Fruit fly (Drosophila melanogaster): ENCODE results near the gene lmgB.

The lmgB gene

DNA sequence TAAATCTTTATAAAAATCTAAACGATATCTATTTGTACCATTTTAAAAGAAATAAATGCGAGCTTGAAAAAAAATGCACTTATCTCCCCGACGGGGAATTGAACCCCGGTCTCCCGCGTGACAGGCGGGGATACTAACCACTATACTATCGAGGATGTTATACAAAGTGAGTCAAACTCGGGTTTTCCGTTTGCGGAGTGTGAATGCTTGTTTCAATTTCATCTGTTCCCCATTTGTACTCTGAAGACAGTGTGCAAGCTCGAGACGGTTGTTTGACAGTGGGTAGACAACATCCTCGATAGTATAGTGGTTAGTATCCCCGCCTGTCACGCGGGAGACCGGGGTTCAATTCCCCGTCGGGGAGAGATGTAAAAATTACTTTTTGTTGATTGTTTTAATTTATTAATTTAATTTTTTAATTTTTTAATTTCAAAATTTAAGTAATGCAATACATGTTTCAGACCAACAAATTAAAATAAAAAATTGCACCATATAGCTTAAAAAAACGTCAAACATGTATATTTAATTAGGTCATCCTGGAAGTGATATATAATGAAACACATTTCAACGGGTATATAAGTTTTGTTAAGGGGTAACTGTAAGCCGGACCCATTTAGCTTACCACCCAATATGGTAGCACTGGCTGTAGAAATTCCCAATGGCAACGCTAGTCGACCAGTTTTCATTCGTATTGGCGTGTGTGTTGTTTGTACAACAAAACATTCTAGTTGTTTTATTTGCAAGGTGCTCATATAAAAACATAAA lies 13.2 kb upstream of the lmgB start, which contains the start of gene Sema1a:
TSS of gene Sema1a (plus strand) at position 679 of the 765 bp plus-strand sequence.
- TF ChIP-seq noc (tag; optimal IDR thresholded peaks at IDR 0.05) = peak; percentile 13

DNA sequence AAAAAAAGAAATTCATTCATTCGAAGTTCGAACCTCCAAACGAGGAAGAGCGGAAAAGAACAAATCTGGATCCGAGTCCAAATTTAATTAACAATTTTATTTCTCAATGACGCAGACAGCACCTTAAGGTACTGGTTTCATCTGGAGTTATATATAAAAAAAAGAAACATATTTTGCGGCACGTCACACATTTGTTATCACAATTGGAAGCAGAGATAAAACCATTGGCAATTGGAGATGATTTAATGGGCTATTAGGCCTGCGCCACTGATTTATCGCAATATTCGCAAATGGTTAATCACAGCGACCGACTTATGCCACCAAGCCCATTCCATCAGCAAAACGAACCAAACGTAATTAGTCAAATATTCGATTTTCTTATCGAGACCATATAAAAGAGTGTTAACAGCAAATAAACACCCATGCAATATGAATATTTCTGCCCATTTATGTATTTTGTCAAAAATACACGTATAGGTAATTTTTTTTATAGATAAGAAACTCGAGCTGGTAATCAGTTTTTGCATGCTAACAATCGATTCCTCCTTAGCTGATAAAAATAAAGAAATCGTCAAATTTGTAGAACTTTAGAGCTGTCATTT lies 10.1 kb upstream of the lmgB start:
- peak; percentile 13 for TF ChIP-seq noc (tag; optimal IDR thresholded peaks at IDR 0.05)

DNA sequence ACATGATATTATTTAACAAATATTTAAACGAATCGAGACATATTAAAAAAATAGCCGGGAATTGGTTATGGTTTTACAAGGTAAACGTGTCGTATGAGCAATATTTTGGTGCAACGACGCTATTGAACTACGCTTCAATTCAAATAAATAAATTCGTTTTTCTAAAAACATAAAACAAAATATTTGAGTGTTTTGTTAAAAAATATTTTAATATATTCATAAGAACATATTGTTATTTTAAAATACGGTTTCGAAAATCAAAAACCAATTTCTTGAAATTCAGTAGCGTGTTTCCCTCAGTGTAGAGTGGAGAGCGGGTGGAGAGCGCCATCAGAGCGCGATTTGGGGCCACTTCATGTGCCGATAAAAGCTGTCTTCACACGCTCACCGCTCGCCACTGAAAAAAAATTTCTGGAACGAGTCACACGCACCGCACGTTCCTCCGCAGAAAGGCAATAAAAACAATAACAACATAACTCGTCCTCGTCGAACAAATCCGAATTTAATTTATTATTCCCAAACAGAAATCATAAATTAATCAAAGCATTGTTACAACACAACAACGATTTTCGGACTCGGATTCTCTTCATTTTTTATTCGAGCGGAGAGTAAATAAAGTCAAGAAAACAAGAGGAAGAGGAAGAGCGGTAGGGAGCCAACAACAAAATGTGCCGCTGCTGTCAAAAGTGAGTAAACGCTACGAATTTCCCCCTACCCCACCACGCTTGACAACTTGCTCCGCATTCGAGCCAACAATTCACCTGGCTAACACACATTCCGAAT lies 7.2 kb upstream of the lmgB start:
- peak; percentile 90 for TF ChIP-seq noc (tag; optimal IDR thresholded peaks at IDR 0.05)

DNA sequence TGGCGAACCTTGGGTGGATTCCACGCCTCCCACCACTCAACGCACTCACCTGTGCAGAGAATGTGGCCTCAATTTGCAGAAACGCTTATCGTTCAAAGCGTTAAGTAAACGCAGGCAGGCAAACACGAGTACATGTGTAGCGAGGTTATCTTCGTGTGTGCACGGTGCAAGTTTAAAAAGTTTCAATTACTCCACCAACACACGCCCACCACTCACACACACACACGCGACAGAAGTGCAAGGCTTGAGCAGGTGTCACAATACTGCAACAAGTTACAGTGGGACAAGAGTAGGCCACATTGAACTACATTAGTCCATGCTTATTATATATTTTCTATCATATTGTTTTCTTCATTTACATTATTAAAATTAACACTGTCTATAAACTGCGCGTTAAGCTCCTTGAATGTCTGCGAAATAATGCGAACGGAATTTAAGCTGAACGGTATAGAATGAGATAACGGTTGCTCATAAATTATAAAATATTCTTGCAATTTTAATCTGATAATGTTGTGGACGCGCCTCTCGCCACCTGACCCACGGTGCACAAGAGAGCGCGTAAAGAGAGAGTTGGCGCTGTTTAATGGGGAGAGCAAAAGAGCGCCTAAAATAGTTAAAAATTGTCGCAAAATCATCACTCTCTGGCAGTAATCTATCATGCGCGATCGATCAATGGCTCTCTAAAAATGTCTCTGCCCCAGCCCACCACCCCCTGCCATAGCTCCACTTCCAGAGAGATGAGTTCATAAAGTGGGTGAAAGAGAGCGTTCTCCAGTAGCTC lies 6.3 kb upstream of the lmgB start:
- peak; percentile 94 for TF ChIP-seq noc (tag; optimal IDR thresholded peaks at IDR 0.05)

DNA sequence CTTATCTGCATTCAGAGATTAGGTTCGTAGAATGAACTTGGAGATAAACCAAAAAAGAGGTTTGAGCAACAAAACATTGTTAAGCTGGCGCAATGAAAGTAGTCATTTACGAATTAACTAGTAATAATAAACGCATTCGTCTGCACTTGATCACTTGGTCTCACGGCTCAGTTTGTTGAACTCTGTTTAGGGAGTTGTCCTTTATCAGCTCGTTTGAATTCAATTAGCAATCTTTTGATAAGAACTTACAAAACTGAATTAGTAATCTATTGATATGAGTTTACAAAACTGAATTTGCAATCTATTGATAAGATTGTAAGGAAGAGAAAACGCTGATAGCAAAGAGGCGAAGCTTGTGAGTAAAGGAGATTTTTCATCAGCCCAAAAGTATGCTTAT lies 5.7 kb upstream of the lmgB start:
- TF ChIP-seq noc (tag; optimal IDR thresholded peaks at IDR 0.05) = no peak

DNA sequence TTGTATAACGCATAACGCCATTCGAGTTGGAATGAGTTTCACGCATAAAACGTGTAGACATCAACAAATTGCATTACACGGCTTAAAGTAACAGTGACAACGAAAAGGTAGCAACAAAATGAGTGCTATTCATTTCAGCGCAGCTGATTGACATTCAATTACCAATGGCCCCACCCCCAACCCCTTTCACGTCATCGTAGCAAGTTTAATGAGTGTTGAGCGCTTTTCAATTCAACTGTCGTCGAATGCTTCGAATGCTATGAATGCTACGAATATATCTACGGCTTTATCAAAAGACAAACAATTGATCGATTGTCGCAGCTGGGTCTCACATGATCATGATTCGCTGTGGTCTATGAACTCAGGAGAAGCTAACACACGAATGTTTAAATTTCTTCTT lies 5.2 kb upstream of the lmgB start:
- TF ChIP-seq noc (tag; optimal IDR thresholded peaks at IDR 0.05) = no peak

DNA sequence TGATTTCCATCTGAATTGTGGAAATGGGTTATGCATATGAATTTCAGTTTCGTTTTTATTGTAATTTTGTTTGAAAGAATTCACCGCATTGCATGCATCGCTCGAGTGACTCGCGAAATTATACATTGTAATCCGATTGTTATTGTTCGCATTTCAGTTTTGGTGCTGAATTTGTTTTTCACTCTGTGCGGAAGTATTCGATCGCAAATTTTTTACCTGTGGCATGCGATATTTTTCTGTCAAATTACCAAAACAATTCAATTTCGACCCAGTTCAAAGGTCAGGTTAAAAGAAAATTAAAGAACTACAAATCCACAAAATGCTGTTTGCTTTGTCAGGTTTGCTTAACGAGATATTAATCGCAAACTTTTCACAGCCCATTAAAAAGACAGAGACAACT lies 4.4 kb upstream of the lmgB start:
- TF ChIP-seq noc (tag; optimal IDR thresholded peaks at IDR 0.05) = no peak

DNA sequence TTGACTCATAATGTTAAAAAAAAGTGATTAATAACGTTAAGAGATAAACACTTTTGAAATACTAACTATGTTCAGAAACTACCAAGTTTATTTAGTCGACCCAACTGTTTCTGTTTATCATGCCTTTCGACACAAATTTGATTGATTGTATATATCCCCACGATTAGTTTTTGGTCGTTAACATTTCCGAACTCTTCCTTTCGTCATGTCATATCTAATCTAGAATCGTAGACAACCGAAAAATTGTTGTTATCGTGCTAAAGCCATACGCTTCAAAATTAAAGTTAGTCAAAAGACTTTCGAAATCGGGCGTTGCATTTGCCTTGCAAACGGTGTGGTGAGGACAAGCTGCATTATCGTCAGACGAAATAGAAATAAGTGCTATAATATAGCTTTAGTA lies 1.8 kb upstream of the lmgB start:
- TF ChIP-seq noc (tag; optimal IDR thresholded peaks at IDR 0.05) = no peak

DNA sequence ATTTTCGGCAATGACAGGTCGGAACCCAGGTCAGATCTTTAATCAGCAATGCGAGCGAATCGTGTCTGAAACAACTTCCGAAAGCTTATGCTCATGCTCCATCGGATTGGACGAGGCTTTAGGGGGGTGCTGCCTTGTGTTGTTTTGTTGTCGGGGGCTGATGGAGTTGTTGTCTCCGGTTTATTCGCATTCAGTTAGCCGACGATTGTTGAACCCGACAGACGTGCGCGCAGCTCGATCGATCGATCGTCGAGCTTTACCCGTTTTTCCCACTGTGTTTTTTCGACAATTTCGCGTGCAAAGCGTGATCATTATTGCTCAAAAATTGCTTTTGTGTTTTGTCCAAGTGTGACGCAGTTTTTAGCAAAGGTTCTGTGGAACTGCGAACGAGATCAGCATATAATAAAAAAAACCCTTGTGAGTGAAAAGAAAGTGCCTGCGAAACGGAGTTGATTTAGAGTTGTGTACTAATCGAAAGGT lies 573 bp upstream of the lmgB start, which contains the start of gene CG17834:
TSS of gene CG17834 (plus strand) at position 191 of the 480 bp plus-strand sequence.
- TF ChIP-seq noc (tag; optimal IDR thresholded peaks at IDR 0.05) = peak; percentile 41

DNA sequence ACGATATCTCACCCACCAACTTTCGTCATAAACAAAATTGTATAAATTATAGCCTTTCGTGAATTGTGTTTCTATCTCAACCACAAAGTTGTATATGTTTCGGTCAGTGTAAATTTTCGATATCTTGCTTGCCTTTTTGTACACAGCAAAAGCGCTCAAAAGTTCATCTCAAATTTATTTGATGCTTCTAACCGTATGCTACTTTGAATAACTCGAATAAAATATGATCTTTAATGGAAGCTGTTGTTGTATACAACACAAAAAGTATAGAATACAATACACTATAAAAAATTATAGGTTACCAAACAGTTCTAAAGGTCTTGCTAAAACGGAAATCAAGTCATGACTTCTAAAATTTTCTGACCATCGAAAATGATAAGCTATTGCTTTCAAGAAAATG lies 3.4 kb downstream of the lmgB start:
- no peak for TF ChIP-seq noc (tag; optimal IDR thresholded peaks at IDR 0.05)

DNA sequence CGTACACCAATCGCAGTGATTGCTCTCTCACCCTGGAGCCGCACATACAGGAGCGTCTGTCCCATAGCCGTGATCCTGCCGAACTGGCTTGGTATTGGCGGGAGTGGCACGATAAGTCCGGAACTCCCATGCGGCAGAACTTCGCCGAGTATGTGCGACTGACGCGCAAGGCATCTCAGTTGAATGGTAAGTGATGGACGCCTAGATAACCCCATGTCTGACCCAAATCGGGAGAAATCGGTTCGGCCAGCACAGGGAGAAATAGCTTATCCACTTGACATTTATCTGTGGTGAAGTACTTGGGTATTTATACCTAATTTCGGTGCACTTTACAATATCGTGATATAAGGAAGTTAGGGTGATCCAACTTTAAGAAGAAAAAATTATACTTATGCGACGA lies 5.6 kb downstream of the lmgB start:
- no peak for TF ChIP-seq noc (tag; optimal IDR thresholded peaks at IDR 0.05)

DNA sequence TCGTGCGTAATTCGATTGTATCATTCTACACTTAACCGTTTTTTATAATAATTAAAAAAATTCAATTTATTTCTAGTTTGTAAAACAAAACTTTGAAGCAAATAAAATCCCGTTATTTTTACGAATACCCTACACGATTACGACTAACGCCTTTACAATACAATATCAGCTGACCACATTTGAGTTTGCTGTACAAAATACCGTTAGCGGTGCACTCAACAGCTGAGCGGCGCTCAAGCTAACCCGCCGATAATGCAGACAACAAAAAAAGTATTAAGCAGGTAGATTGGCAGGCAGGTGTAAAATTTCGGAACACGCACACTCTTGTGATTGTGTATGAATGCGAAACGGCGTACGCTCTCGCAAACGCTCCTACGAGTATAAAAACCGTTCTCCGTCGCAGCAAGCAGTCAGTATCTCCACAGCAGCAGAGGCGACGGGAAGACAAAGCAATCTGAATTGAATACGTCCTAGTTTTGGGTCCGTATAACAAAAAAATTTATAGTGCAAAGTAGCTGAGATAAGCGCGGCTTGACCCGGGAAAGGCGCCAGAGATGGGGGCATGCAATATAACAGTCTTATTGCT lies 6.6 kb downstream of the lmgB start, which contains the start of gene Acer:
TSS of gene Acer (plus strand) at position 210 of the 586 bp plus-strand sequence.
- peak; percentile 15 for TF ChIP-seq noc (tag; optimal IDR thresholded peaks at IDR 0.05)

DNA sequence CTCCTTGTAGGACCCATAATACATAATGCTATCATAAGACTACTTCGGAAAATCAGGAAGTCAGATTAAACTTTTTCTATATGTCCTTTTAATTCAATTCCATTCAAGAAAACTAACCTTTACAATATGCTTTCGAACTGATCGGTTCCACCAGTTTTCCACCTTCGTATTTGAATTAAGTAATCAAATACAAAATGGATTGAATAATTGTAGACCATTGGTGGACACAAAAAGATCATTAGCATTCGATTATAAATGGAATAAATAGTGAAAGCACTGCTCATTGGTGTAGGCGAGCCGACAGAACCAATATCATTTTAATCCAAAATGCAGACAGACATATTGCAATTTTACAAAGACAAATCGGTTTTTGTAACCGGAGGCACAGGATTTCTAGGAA lies 9.0 kb downstream of the lmgB start, which contains the start of gene Sgp:
TSS of gene Sgp (plus strand) at position 301 of the 400 bp plus-strand sequence.
- no peak for TF ChIP-seq noc (tag; optimal IDR thresholded peaks at IDR 0.05)

DNA sequence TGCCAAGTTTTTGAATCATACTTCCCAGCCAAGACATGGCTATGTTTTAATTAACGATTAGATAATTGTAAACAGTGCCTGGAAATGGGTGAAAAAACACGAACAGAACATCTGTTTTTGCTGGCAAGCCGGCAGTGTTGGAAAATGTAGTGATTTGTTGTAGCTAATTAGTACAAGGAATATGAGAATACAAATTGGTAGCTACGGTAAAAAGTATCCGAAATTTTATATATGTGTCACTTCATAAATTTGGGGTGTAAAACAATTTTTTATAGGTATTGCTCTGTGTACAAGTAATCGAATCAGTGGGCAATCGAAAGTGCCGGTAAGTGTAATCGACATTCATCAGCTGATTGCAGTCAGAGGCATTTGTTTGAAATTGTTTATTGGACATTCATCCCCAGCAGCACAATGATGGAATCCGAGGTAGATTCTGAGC lies 11.1 kb downstream of the lmgB start, which contains the start of the genes mRpL51 and Uba4:
TSS of gene mRpL51 (minus strand) at position 125 of the 439 bp plus-strand sequence.
TSS of gene Uba4 (plus strand) at position 156 of the 439 bp plus-strand sequence.
- TF ChIP-seq noc (tag; optimal IDR thresholded peaks at IDR 0.05) = peak; percentile 62

DNA sequence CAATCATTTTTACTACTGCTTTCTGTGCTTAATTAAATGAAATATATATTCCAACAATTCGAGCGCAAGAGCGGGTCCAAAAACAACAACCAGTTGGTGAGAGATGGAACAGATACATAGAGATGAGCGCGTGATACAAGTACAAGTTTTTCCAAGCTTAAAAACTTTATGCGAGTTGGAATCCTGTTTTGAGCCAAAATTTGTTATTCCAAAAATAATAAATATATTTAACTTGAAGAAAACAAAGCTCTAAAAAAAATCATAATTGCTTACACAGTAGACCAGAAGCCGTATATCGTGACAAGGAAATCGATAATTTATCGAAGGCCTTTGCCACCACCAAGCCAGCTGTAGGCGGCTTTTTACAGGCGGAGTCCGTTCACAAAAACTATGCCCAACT lies 13.7 kb downstream of the lmgB start, which contains the start of the genes CG13097 and PIG-U:
TSS of gene CG13097 (minus strand) at position 121 of the 400 bp plus-strand sequence.
TSS of gene PIG-U (plus strand) at position 349 of the 400 bp plus-strand sequence.
- TF ChIP-seq noc (tag; optimal IDR thresholded peaks at IDR 0.05) = no peak

Data from whole organism, larva.